Comparison of ENCODE assay signal across 1 fruit fly cellular context in the genomic region with DNA sequence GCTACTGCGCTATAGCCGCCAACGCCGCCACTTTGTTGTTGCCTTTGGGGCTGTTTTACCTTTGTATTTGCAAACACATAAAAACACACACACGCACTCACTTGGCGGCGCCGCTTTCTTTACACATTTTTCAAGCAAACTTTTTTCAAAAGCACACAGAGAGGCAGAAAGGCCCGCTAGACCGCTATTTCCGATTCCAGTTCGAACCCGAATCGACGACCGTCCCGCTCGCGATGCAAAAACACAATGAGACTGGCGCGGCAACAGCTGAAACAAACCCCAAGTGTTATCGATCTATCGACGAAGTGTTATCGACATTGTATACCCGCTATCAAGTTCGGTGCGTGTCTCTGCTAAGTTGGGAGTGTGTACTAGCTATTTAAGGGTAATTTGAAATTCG.
TF ChIP-seq lines count a peak whose summit lies in the region.

A gene (minus strand): TSS at position 250 of the 400 bp plus-strand sequence.

TF ChIP-seq in whole organism, embryonic, 481 proteins besides CTCF, POLR2A, EP300 and RAD21 (continued from another document):
- TF ChIP-seq ap (GFP tag; IDR thresholded peaks at IDR 0.05; lab: Robert Waterston, UW) (no peak), gem (tag; optimal IDR thresholded peaks at IDR 0.05; lab: Kevin White, UChicago) (peak; percentile 78), CG13894 (tag; optimal IDR thresholded peaks at IDR 0.05; lab: Kevin White, UChicago) (peak; percentile 86), pb (GFP tag; optimal IDR thresholded peaks at IDR 0.05; lab: Kevin White, UChicago) (peak; percentile 40), bsh (GFP tag; optimal IDR thresholded peaks at IDR 0.05; lab: Kevin White, UChicago) (peak; percentile 50 to 58), so (GFP tag; IDR thresholded peaks at IDR 0.05; lab: Robert Waterston, UW) (no peak), tna (GFP tag; IDR thresholded peaks at IDR 0.05; lab: Robert Waterston, UW; ENCODE audit: partially characterized antibody) (no peak), bbx (GFP tag; IDR thresholded peaks at IDR 0.05; lab: Robert Waterston, UW; ENCODE audit: partially characterized antibody) (no peak), CG2120 (GFP tag; optimal IDR thresholded peaks at IDR 0.05; lab: Kevin White, UChicago) (peak; percentile 56), tx (GFP tag; optimal IDR thresholded peaks at IDR 0.05; lab: Kevin White, UChicago) (peak; percentile 55), lbe (GFP tag; optimal IDR thresholded peaks at IDR 0.05; lab: Kevin White, UChicago) (no peak), kay (GFP tag; optimal IDR thresholded peaks at IDR 0.05; lab: Kevin White, UChicago) (peak; percentile 54), ato (GFP tag; IDR thresholded peaks at IDR 0.05; lab: Robert Waterston, UW; ENCODE audit: partially characterized antibody) (no peak), br (optimal IDR thresholded peaks at IDR 0.05; lab: Kevin White, UChicago) (no peak), pros (GFP tag; optimal IDR thresholded peaks at IDR 0.05; lab: Kevin White, UChicago) (no peak), slou (GFP tag; optimal IDR thresholded peaks at IDR 0.05; lab: Kevin White, UChicago) (no peak), CG2889 (GFP tag; IDR thresholded peaks at IDR 0.05; lab: Robert Waterston, UW) (no peak), wek (GFP tag; optimal IDR thresholded peaks at IDR 0.05; lab: Kevin White, UChicago) (peak; percentile 69), CG10147 (GFP tag; optimal IDR thresholded peaks at IDR 0.05; lab: Kevin White, UChicago) (no peak), kni (GFP tag; optimal IDR thresholded peaks at IDR 0.05; lab: Kevin White, UChicago) (peak; percentile 60), CG15269 (tag; optimal IDR thresholded peaks at IDR 0.05; lab: Kevin White, UChicago) (peak; percentile 64), lov (optimal IDR thresholded peaks at IDR 0.05; lab: Kevin White, UChicago) (no peak), lov (GFP tag; IDR thresholded peaks at IDR 0.05; lab: Robert Waterston, UW) (no peak), ci (GFP tag; IDR thresholded peaks at IDR 0.05; lab: Robert Waterston, UW) (no peak), CG2116 (GFP tag; optimal IDR thresholded peaks at IDR 0.05; lab: Kevin White, UChicago) (peak; percentile 89), CG14860 (GFP tag; IDR thresholded peaks at IDR 0.05; lab: Robert Waterston, UW; ENCODE audit: partially characterized antibody) (no peak), slp2 (GFP tag; optimal IDR thresholded peaks at IDR 0.05; lab: Kevin White, UChicago) (no peak), Stat92E (GFP tag; optimal IDR thresholded peaks at IDR 0.05; lab: Kevin White, UChicago) (peak in 1 of 3 experiments; percentile 94), Elba2 (GFP tag; optimal IDR thresholded peaks at IDR 0.05; lab: Kevin White, UChicago) (no peak), Nf-YC (tag; optimal IDR thresholded peaks at IDR 0.05; lab: Kevin White, UChicago) (peak; percentile 5), HLH3B (GFP tag; IDR thresholded peaks at IDR 0.05; lab: Robert Waterston, UW) (no peak), CG6683 (GFP tag; optimal IDR thresholded peaks at IDR 0.05; lab: Kevin White, UChicago) (no peak), CG15514 (GFP tag; optimal IDR thresholded peaks at IDR 0.05; lab: Kevin White, UChicago) (peak; percentile 65), CHES-1-like (GFP tag; optimal IDR thresholded peaks at IDR 0.05; lab: Kevin White, UChicago) (peak; percentile 76), zen2 (GFP tag; IDR thresholded peaks at IDR 0.05; lab: Robert Waterston, UW; ENCODE audit: partially characterized antibody) (no peak), CG4424 (GFP tag; optimal IDR thresholded peaks at IDR 0.05; lab: Kevin White, UChicago) (peak; percentile 16), hb (GFP tag; IDR thresholded peaks at IDR 0.05; lab: Robert Waterston, UW; ENCODE audit: partially characterized antibody) (no peak)
TF ChIP-seq in whole organism, embryonic: peak in this region for 239.
